Worm (Caenorhabditis elegans) whole organism, L2 larva: ENCODE results near the gene C18E9.7.

Experiments used
- C34F6.9 ChIP-seq: fragments of 150-350 bp; optimal IDR thresholded peaks from 2 replicates; lab custom pipeline; 2014; ENCODE audit warnings: missing biosample characterization, missing genetic modification characterization
- F13H6.1 ChIP-seq: sonication (generic microtip); optimal IDR thresholded peaks from 2 replicates; lab custom pipeline; 2016; ENCODE audit warnings: missing genetic modification characterization, missing compliant biosample characterization
- R02D3.7 ChIP-seq: fragments of 150-350 bp; optimal IDR thresholded peaks from 2 replicates; lab custom pipeline; 2014; ENCODE audit warnings: missing biosample characterization, missing genetic modification characterization
- Y55F3AM.14 ChIP-seq: fragments of 200-800 bp; sonication (Bioruptor generic); optimal IDR thresholded peaks from 2 replicates; lab custom pipeline; 2018; ENCODE audit warnings: mild to moderate bottlenecking, missing genetic modification characterization, missing compliant biosample characterization
- ZK546.5 ChIP-seq: sonication (generic microtip); optimal IDR thresholded peaks from 2 replicates; lab custom pipeline; 2017; ENCODE audit warnings: missing biosample characterization, missing genetic modification characterization
- alr-1 ChIP-seq: fragments of 150-350 bp; optimal IDR thresholded peaks from 2 replicates; lab custom pipeline; 2014; ENCODE audit warnings: missing biosample characterization, missing genetic modification characterization
- aly-2 ChIP-seq: fragments of 150-350 bp; optimal IDR thresholded peaks from 2 replicates; lab custom pipeline; 2014; ENCODE audit warnings: missing biosample characterization, missing genetic modification characterization
- ama-1 ChIP-seq: fragments of 150-350 bp; optimal IDR thresholded peaks from 2 replicates; lab custom pipeline; 2018; ENCODE audit warnings: inconsistent platforms
- blmp-1 ChIP-seq: sonication (generic microtip); optimal IDR thresholded peaks from 2 replicates; lab custom pipeline; 2017; ENCODE audit warnings: missing genetic modification characterization, mild to moderate bottlenecking, missing compliant biosample characterization, antibody characterized with exemption, moderate library complexity; ENCODE audit not compliant: insufficient read depth
- ceh-16 ChIP-seq: fragments of 150-350 bp; optimal IDR thresholded peaks from 2 replicates; lab custom pipeline; 2014; ENCODE audit warnings: missing biosample characterization, missing genetic modification characterization
- ceh-82 ChIP-seq: fragments of 150-350 bp; optimal IDR thresholded peaks from 2 replicates; lab custom pipeline; 2014; ENCODE audit warnings: missing biosample characterization, missing genetic modification characterization
- crh-2 ChIP-seq: sonication (generic microtip); optimal IDR thresholded peaks from 2 replicates; lab custom pipeline; 2017; ENCODE audit warnings: missing biosample characterization, missing genetic modification characterization
- dmd-4 ChIP-seq: sonication (generic microtip); optimal IDR thresholded peaks from 2 replicates; lab custom pipeline; 2017; ENCODE audit warnings: missing biosample characterization, missing genetic modification characterization
- egl-27 ChIP-seq: sonication (generic microtip); optimal IDR thresholded peaks from 3 replicates; lab custom pipeline; 2017; ENCODE audit warnings: missing biosample characterization, missing genetic modification reagents, missing genetic modification characterization
- elt-1 ChIP-seq: fragments of 150-350 bp; optimal IDR thresholded peaks from 2 replicates; lab custom pipeline; 2014; ENCODE audit warnings: missing biosample characterization, missing genetic modification characterization
- elt-3 ChIP-seq: sonication (generic microtip); optimal IDR thresholded peaks from 2 replicates; lab custom pipeline; 2017; ENCODE audit warnings: missing biosample characterization, missing genetic modification characterization
- fos-1 ChIP-seq: fragments of 150-350 bp; optimal IDR thresholded peaks from 2 replicates; lab custom pipeline; 2014; ENCODE audit warnings: missing biosample characterization, missing genetic modification characterization
- gmeb-1 ChIP-seq: fragments of 150-350 bp; optimal IDR thresholded peaks from 2 replicates; lab custom pipeline; 2014; ENCODE audit warnings: missing biosample characterization, missing genetic modification characterization
- lin-11 ChIP-seq: fragments of 150-350 bp; sonication (generic microtip); optimal IDR thresholded peaks from 2 replicates; lab custom pipeline; 2014; ENCODE audit warnings: missing biosample characterization, missing genetic modification characterization, inconsistent platforms, mixed read lengths
- lin-13 ChIP-seq: fragments of 150-350 bp; optimal IDR thresholded peaks from 2 replicates; lab custom pipeline; 2014; ENCODE audit warnings: missing biosample characterization, missing genetic modification reagents, missing genetic modification characterization
- lin-39 ChIP-seq: fragments of 150-350 bp; optimal IDR thresholded peaks from 2 replicates; lab custom pipeline; 2014; ENCODE audit warnings: missing biosample characterization, missing genetic modification reagents, missing genetic modification characterization
- lsy-2 ChIP-seq, 2 experiments: fragments of 150-350 bp in 1 of 2; sonication (generic microtip) in 1 of 2; optimal IDR thresholded peaks; 2 replicates each; lab custom pipeline; 2014 to 2017; ENCODE audit warnings: missing biosample characterization in 2 of 2, missing genetic modification characterization in 2 of 2
- mab-5 ChIP-seq: fragments of 150-350 bp; optimal IDR thresholded peaks from 2 replicates; lab custom pipeline; 2014; ENCODE audit warnings: missing biosample characterization, missing genetic modification characterization
- mbf-1 ChIP-seq: sonication (generic microtip); optimal IDR thresholded peaks from 2 replicates; lab custom pipeline; 2017; ENCODE audit warnings: missing biosample characterization, missing genetic modification characterization
- mdl-1 ChIP-seq, 2 experiments: fragments of 150-350 bp in 1 of 2; sonication (generic microtip) in 1 of 2; optimal IDR thresholded peaks; 2 replicates each; lab custom pipeline; 2017; ENCODE audit warnings: missing biosample characterization in 2 of 2, missing genetic modification characterization in 2 of 2
- nhr-10 ChIP-seq: sonication (generic microtip); optimal IDR thresholded peaks from 2 replicates; lab custom pipeline; 2017; ENCODE audit warnings: missing biosample characterization, missing genetic modification characterization
- nhr-11 ChIP-seq: fragments of 150-350 bp; optimal IDR thresholded peaks from 2 replicates; lab custom pipeline; 2014; ENCODE audit warnings: missing biosample characterization, missing genetic modification characterization
- nhr-12 ChIP-seq: fragments of 150-350 bp; optimal IDR thresholded peaks from 2 replicates; lab custom pipeline; 2014; ENCODE audit warnings: missing biosample characterization, missing genetic modification characterization
- nhr-129 ChIP-seq: fragments of 150-350 bp; optimal IDR thresholded peaks from 2 replicates; lab custom pipeline; 2014; ENCODE audit warnings: missing biosample characterization, missing genetic modification characterization
- nhr-21 ChIP-seq: fragments of 150-350 bp; optimal IDR thresholded peaks from 2 replicates; lab custom pipeline; 2014; ENCODE audit warnings: missing biosample characterization, missing genetic modification characterization
- nhr-23 ChIP-seq: fragments of 150-350 bp; optimal IDR thresholded peaks from 2 replicates; lab custom pipeline; 2014; ENCODE audit warnings: missing biosample characterization, missing genetic modification reagents, missing genetic modification characterization
- nhr-237 ChIP-seq: fragments of 150-350 bp; optimal IDR thresholded peaks from 2 replicates; lab custom pipeline; 2014; ENCODE audit warnings: missing biosample characterization, missing genetic modification characterization
- nhr-25 ChIP-seq: fragments of 150-350 bp; sonication (generic microtip); optimal IDR thresholded peaks from 3 replicates; lab custom pipeline; 2014; ENCODE audit warnings: missing biosample characterization, missing genetic modification characterization
- nhr-6 ChIP-seq: fragments of 150-350 bp; optimal IDR thresholded peaks from 2 replicates; lab custom pipeline; 2014; ENCODE audit warnings: missing biosample characterization, missing genetic modification characterization
- nhr-77 ChIP-seq: fragments of 150-350 bp; optimal IDR thresholded peaks from 2 replicates; lab custom pipeline; 2014; ENCODE audit warnings: missing biosample characterization, missing genetic modification characterization
- peb-1 ChIP-seq: fragments of 150-350 bp; optimal IDR thresholded peaks from 2 replicates; lab custom pipeline; 2014; ENCODE audit warnings: missing biosample characterization, missing genetic modification characterization
- sem-4 ChIP-seq: fragments of 150-350 bp; optimal IDR thresholded peaks from 2 replicates; lab custom pipeline; 2014; ENCODE audit warnings: missing biosample characterization, missing genetic modification reagents, missing genetic modification characterization
- skn-1 ChIP-seq: sonication (generic microtip); optimal IDR thresholded peaks from 2 replicates; lab custom pipeline; 2017; ENCODE audit warnings: missing biosample characterization, missing genetic modification characterization
- sma-3 ChIP-seq: sonication (generic microtip); optimal IDR thresholded peaks from 2 replicates; lab custom pipeline; 2016; ENCODE audit warnings: missing genetic modification reagents, missing genetic modification characterization, missing compliant biosample characterization
- sma-9 ChIP-seq, 2 experiments: fragments of 150-350 bp in 1 of 2; sonication (generic microtip) in 1 of 2; optimal IDR thresholded peaks; 2 replicates each; lab custom pipeline; 2014 to 2016; ENCODE audit warnings: missing genetic modification characterization in 2 of 2, mild to moderate bottlenecking in 1 of 2, missing biosample characterization in 1 of 2, missing compliant biosample characterization in 1 of 2, missing genetic modification reagents in 1 of 2, moderate library complexity in 1 of 2
- snpc-4 ChIP-seq: fragments of 150-350 bp; optimal IDR thresholded peaks from 2 replicates; lab custom pipeline; 2014; ENCODE audit warnings: missing biosample characterization, missing genetic modification characterization
- unc-39 ChIP-seq: fragments of 150-350 bp; optimal IDR thresholded peaks from 2 replicates; lab custom pipeline; 2014; ENCODE audit warnings: missing biosample characterization, missing genetic modification characterization
- unc-55 ChIP-seq: fragments of 150-350 bp; sonication (generic microtip); optimal IDR thresholded peaks from 3 replicates; lab custom pipeline; 2014; ENCODE audit warnings: missing biosample characterization, missing genetic modification reagents, missing genetic modification characterization
- unc-62 ChIP-seq: fragments of 150-350 bp; optimal IDR thresholded peaks from 2 replicates; lab custom pipeline; 2014; ENCODE audit warnings: missing biosample characterization, missing genetic modification reagents, missing genetic modification characterization
- zag-1 ChIP-seq: fragments of 150-350 bp; optimal IDR thresholded peaks from 2 replicates; lab custom pipeline; 2014; ENCODE audit warnings: missing biosample characterization, missing genetic modification characterization
- ztf-1 ChIP-seq: fragments of 200-800 bp; sonication (Bioruptor generic); conservative IDR thresholded peaks from 2 replicates; pipeline ENCODE4 v1.3.6; 2022; ENCODE audit warnings: missing genetic modification characterization, missing compliant biosample characterization
- ztf-11 ChIP-seq: sonication (generic microtip); optimal IDR thresholded peaks from 2 replicates; lab custom pipeline; 2017; ENCODE audit warnings: missing biosample characterization, missing genetic modification characterization
- ztf-4 ChIP-seq: fragments of 150-350 bp; optimal IDR thresholded peaks from 2 replicates; lab custom pipeline; 2014; ENCODE audit warnings: missing biosample characterization, missing genetic modification characterization

The C18E9.7 gene

ce11 chrII:8973516-8974043 is 9.0 kb downstream of the C18E9.7 start, which contains the start of gene tomm-40:
Gene tomm-40 (minus strand): TSS chrII:8973566.
- peak; percentile 39 for TF ChIP-seq C34F6.9 (tag; lab: Kevin White, UChicago)
- no peak for TF ChIP-seq sem-4 (tag; lab: Kevin White, UChicago)
- TF ChIP-seq unc-55 = peak; percentile 37

- TF ChIP-seq snpc-4 (tag; lab: Kevin White, UChicago) (peak; percentile 26), ztf-1 (GFP tag; lab: Robert Waterston, UW) (no peak), unc-39 (tag; lab: Kevin White, UChicago) (no peak), sem-4 (tag; lab: Kevin White, UChicago) (peak; percentile 1), elt-3 (tag; lab: Kevin White, UChicago) (no peak), lin-13 (GFP tag; lab: Kevin White, UChicago) (peak; percentile 82), mab-5 (tag; lab: Kevin White, UChicago) (peak; percentile 88), mdl-1 (tag; optimal IDR thresholded peaks at IDR 0.05; lab: Kevin White, UChicago) (peak in 1 of 2 experiments; percentile 23), nhr-25 (tag; lab: Kevin White, UChicago) (peak; percentile 81), lin-11 (tag; lab: Kevin White, UChicago) (peak; percentile 61), alr-1 (tag; lab: Kevin White, UChicago) (no peak), Y55F3AM.14 (no peak), aly-2 (no peak), nhr-23 (tag; lab: Kevin White, UChicago) (no peak), nhr-129 (tag; lab: Kevin White, UChicago) (peak; percentile 71), mbf-1 (tag; lab: Kevin White, UChicago) (no peak), lsy-2 (tag; optimal IDR thresholded peaks at IDR 0.05; lab: Kevin White, UChicago) (peak; percentile 86 to 94), dmd-4 (tag; lab: Kevin White, UChicago) (no peak), ceh-82 (tag; lab: Kevin White, UChicago) (no peak), ztf-11 (tag; lab: Kevin White, UChicago) (no peak), nhr-10 (tag; lab: Kevin White, UChicago) (peak; percentile 35), elt-1 (tag; lab: Kevin White, UChicago) (no peak), zag-1 (tag; lab: Kevin White, UChicago) (peak; percentile 73), peb-1 (tag; lab: Kevin White, UChicago) (no peak), blmp-1 (tag; lab: Kevin White, UChicago) (no peak), sma-9 (GFP tag; optimal IDR thresholded peaks at IDR 0.05; lab: Kevin White, UChicago) (peak; percentile 74), sma-9 (tag; optimal IDR thresholded peaks at IDR 0.05; lab: Kevin White, UChicago) (no peak), gmeb-1 (tag; lab: Kevin White, UChicago) (peak; percentile 96), lin-39 (tag; lab: Kevin White, UChicago) (no peak), C34F6.9 (tag; lab: Kevin White, UChicago) (peak; percentile 90), nhr-11 (tag; lab: Kevin White, UChicago) (no peak), skn-1 (tag; lab: Kevin White, UChicago) (no peak), fos-1 (tag; lab: Kevin White, UChicago) (peak; percentile 94), ceh-16 (tag; lab: Kevin White, UChicago) (no peak), crh-2 (tag; lab: Kevin White, UChicago) (peak; percentile 75), F13H6.1 (tag; lab: Kevin White, UChicago) (peak; percentile 83), nhr-12 (tag; lab: Kevin White, UChicago) (no peak), R02D3.7 (tag; lab: Kevin White, UChicago) (peak; percentile 63), nhr-6 (tag; lab: Kevin White, UChicago) (no peak), egl-27 (tag; lab: Kevin White, UChicago) (peak; percentile 71), ztf-4 (peak; percentile 41), ZK546.5 (tag; lab: Kevin White, UChicago) (peak; percentile 50), nhr-237 (tag; lab: Kevin White, UChicago) (no peak), unc-55 (peak; percentile 93), unc-62 (GFP tag; lab: Kevin White, UChicago) (no peak), nhr-77 (tag; lab: Kevin White, UChicago) (no peak), nhr-21 (tag; lab: Kevin White, UChicago) (peak; percentile 50), ama-1 (lab: Kevin White, UChicago) (no peak), sma-3 (peak; percentile 59)
These were observed 13.1 kb downstream of the C18E9.7 start, which contains the start of the genes szy-20 and C18E9.5 for ce11 chrII:8969251-8970183. Gene szy-20 (minus strand): TSS chrII:8969333. Gene C18E9.5 (plus strand): TSS chrII:8969980.
